Worm (Caenorhabditis elegans) whole organism, late embryonic: ENCODE results near the gene Y111B2A.1.

Experiments
- C08G9.2 ChIP-seq: sonication (generic microtip); optimal IDR thresholded peaks from 2 replicates; lab custom pipeline; 2016; ENCODE audit warnings: mild to moderate bottlenecking, missing genetic modification characterization, moderate library complexity, missing compliant biosample characterization
- C38D4.7 ChIP-seq: fragments of 200-800 bp; sonication (Bioruptor generic); optimal IDR thresholded peaks from 2 replicates; lab custom pipeline; 2018; ENCODE audit warnings: mild to moderate bottlenecking, missing genetic modification characterization, moderate library complexity, missing compliant biosample characterization
- K02D7.2 ChIP-seq: sonication (generic microtip); optimal IDR thresholded peaks from 2 replicates; lab custom pipeline; 2017; ENCODE audit warnings: mild to moderate bottlenecking, missing genetic modification characterization, missing compliant biosample characterization
- K09A11.1 ChIP-seq: sonication (generic microtip); optimal IDR thresholded peaks from 2 replicates; lab custom pipeline; 2017; ENCODE audit warnings: antibody characterized with exemption, mild to moderate bottlenecking, missing genetic modification characterization, missing compliant biosample characterization; ENCODE audit not compliant: insufficient read depth
- T23F11.4 ChIP-seq: fragments of 200-800 bp; sonication (Bioruptor generic); optimal IDR thresholded peaks from 2 replicates; lab custom pipeline; 2018; ENCODE audit warnings: mild to moderate bottlenecking, missing genetic modification characterization, missing compliant biosample characterization
- Y22D7AL.16 ChIP-seq: sonication (generic microtip); optimal IDR thresholded peaks from 2 replicates; lab custom pipeline; 2016; ENCODE audit warnings: missing genetic modification characterization, missing compliant biosample characterization
- ahr-1 ChIP-seq: sonication (generic microtip); optimal IDR thresholded peaks from 2 replicates; lab custom pipeline; 2016; ENCODE audit warnings: missing genetic modification characterization, missing compliant biosample characterization
- ceh-14 ChIP-seq: sonication (generic microtip); optimal IDR thresholded peaks from 2 replicates; lab custom pipeline; 2016; ENCODE audit warnings: missing genotype, missing genetic modification characterization, missing compliant biosample characterization
- ceh-19 ChIP-seq: fragments of 200-800 bp; sonication (Bioruptor generic); optimal IDR thresholded peaks from 2 replicates; lab custom pipeline; 2018; ENCODE audit warnings: mild to moderate bottlenecking, missing genetic modification characterization, missing compliant biosample characterization
- ceh-2 ChIP-seq: sonication (generic microtip); optimal IDR thresholded peaks from 2 replicates; lab custom pipeline; 2016; ENCODE audit warnings: missing genotype, missing genetic modification characterization, missing compliant biosample characterization
- ceh-22 ChIP-seq: sonication (generic microtip); optimal IDR thresholded peaks from 2 replicates; lab custom pipeline; 2017; ENCODE audit warnings: missing biosample characterization, missing genetic modification characterization
- ceh-30 ChIP-seq: fragments of 150-350 bp; optimal IDR thresholded peaks from 2 replicates; lab custom pipeline; 2014; ENCODE audit warnings: missing biosample characterization, missing genetic modification characterization
- ceh-48 ChIP-seq: sonication (generic microtip); optimal IDR thresholded peaks from 2 replicates; lab custom pipeline; 2016; ENCODE audit warnings: missing genetic modification characterization, inconsistent platforms, missing compliant biosample characterization
- ceh-6 ChIP-seq: fragments of 200-800 bp; sonication (Bioruptor generic); optimal IDR thresholded peaks from 2 replicates; lab custom pipeline; 2018; ENCODE audit warnings: mild to moderate bottlenecking, missing genetic modification characterization, missing compliant biosample characterization
- ceh-9 ChIP-seq: sonication (generic microtip); optimal IDR thresholded peaks from 2 replicates; lab custom pipeline; 2016; ENCODE audit warnings: mild to moderate bottlenecking, missing genetic modification characterization, inconsistent platforms, missing compliant biosample characterization
- dve-1 ChIP-seq: sonication (generic microtip); optimal IDR thresholded peaks from 2 replicates; lab custom pipeline; 2017; ENCODE audit warnings: antibody characterized with exemption, mild to moderate bottlenecking, missing genetic modification characterization, missing compliant biosample characterization
- elt-2 ChIP-seq: sonication (generic microtip); optimal IDR thresholded peaks from 2 replicates; lab custom pipeline; 2016; ENCODE audit warnings: missing genetic modification reagents, missing genetic modification characterization, missing compliant biosample characterization
- elt-4 ChIP-seq: sonication (generic microtip); optimal IDR thresholded peaks from 2 replicates; lab custom pipeline; 2016; ENCODE audit warnings: missing genetic modification characterization, missing compliant biosample characterization
- fax-1 ChIP-seq: sonication (generic microtip); optimal IDR thresholded peaks from 2 replicates; lab custom pipeline; 2016; ENCODE audit warnings: missing genotype, missing genetic modification characterization, missing compliant biosample characterization
- fkh-6 ChIP-seq: sonication (generic microtip); optimal IDR thresholded peaks from 2 replicates; lab custom pipeline; 2016; ENCODE audit warnings: missing genetic modification characterization, missing compliant biosample characterization
- gmeb-2 ChIP-seq: sonication (generic microtip); optimal IDR thresholded peaks from 2 replicates; lab custom pipeline; 2016; ENCODE audit warnings: missing genetic modification characterization, inconsistent platforms, missing compliant biosample characterization
- hlh-13 ChIP-seq: fragments of 200-800 bp; sonication (Bioruptor generic); optimal IDR thresholded peaks from 2 replicates; lab custom pipeline; 2018; ENCODE audit warnings: mild to moderate bottlenecking, missing genetic modification characterization, missing compliant biosample characterization
- hlh-15 ChIP-seq: sonication (generic microtip); optimal IDR thresholded peaks from 2 replicates; lab custom pipeline; 2016; ENCODE audit warnings: missing genetic modification characterization, missing compliant biosample characterization
- lin-11 ChIP-seq: fragments of 200-800 bp; sonication (Bioruptor generic); optimal IDR thresholded peaks from 2 replicates; lab custom pipeline; 2018; ENCODE audit warnings: mild to moderate bottlenecking, missing genetic modification characterization, missing compliant biosample characterization
- mec-3 ChIP-seq: sonication (generic microtip); optimal IDR thresholded peaks from 2 replicates; lab custom pipeline; 2016; ENCODE audit warnings: borderline replicate concordance, missing genetic modification characterization, missing compliant biosample characterization
- nfya-1 ChIP-seq: sonication (generic microtip); optimal IDR thresholded peaks from 2 replicates; lab custom pipeline; 2017; ENCODE audit warnings: missing genetic modification characterization, mild to moderate bottlenecking, missing compliant biosample characterization, antibody characterized with exemption, moderate library complexity
- nhr-232 ChIP-seq: sonication (generic microtip); optimal IDR thresholded peaks from 2 replicates; lab custom pipeline; 2016; ENCODE audit warnings: missing genetic modification characterization, missing compliant biosample characterization
- npax-4 ChIP-seq: sonication (generic microtip); optimal IDR thresholded peaks from 2 replicates; lab custom pipeline; 2016; ENCODE audit warnings: missing genetic modification characterization, missing compliant biosample characterization
- odd-2 ChIP-seq: sonication (generic microtip); optimal IDR thresholded peaks from 2 replicates; lab custom pipeline; 2017; ENCODE audit warnings: antibody characterized with exemption, mild to moderate bottlenecking, missing genetic modification characterization, missing compliant biosample characterization
- pag-3 ChIP-seq: sonication (generic microtip); optimal IDR thresholded peaks from 2 replicates; lab custom pipeline; 2016; ENCODE audit warnings: missing compliant biosample characterization, missing genetic modification characterization, borderline replicate concordance
- pat-9 ChIP-seq: fragments of 200-800 bp; sonication (Bioruptor generic); optimal IDR thresholded peaks from 2 replicates; lab custom pipeline; 2018; ENCODE audit warnings: mild to moderate bottlenecking, missing genetic modification characterization, moderate library complexity, missing compliant biosample characterization
- pha-2 ChIP-seq: sonication (generic microtip); optimal IDR thresholded peaks from 2 replicates; lab custom pipeline; 2017; ENCODE audit warnings: mild to moderate bottlenecking, missing genetic modification characterization, missing compliant biosample characterization
- pha-4 ChIP-seq: fragments of 150-350 bp; optimal IDR thresholded peaks from 2 replicates; lab custom pipeline; 2018; ENCODE audit warnings: missing biosample characterization, missing genetic modification reagents, missing genetic modification characterization
- pqm-1 ChIP-seq: sonication (generic microtip); optimal IDR thresholded peaks from 2 replicates; lab custom pipeline; 2016; ENCODE audit warnings: missing genetic modification characterization, missing compliant biosample characterization
- pros-1 ChIP-seq: fragments of 150-350 bp; optimal IDR thresholded peaks from 2 replicates; lab custom pipeline; 2014; ENCODE audit warnings: missing biosample characterization, missing genetic modification reagents, missing genetic modification characterization
- rnt-1 ChIP-seq: sonication (generic microtip); optimal IDR thresholded peaks from 2 replicates; lab custom pipeline; 2016; ENCODE audit warnings: missing genetic modification characterization, missing compliant biosample characterization
- sdc-2 ChIP-seq: sonication (generic microtip); optimal IDR thresholded peaks from 2 replicates; lab custom pipeline; 2016; ENCODE audit warnings: missing genotype, missing genetic modification characterization, missing compliant biosample characterization
- tbx-2 ChIP-seq: sonication (generic microtip); optimal IDR thresholded peaks from 2 replicates; lab custom pipeline; 2016; ENCODE audit warnings: missing genetic modification characterization, missing compliant biosample characterization
- tbx-7 ChIP-seq: sonication (generic microtip); optimal IDR thresholded peaks from 2 replicates; lab custom pipeline; 2016; ENCODE audit warnings: missing genotype, missing genetic modification characterization, missing compliant biosample characterization
- unc-42 ChIP-seq: sonication (generic microtip); optimal IDR thresholded peaks from 2 replicates; lab custom pipeline; 2016; ENCODE audit warnings: missing genotype, missing genetic modification characterization, missing compliant biosample characterization
- unc-86 ChIP-seq: sonication (generic microtip); optimal IDR thresholded peaks from 2 replicates; lab custom pipeline; 2016; ENCODE audit warnings: missing genetic modification characterization, missing compliant biosample characterization
- ztf-16 ChIP-seq: sonication (generic microtip); optimal IDR thresholded peaks from 2 replicates; lab custom pipeline; 2017; ENCODE audit warnings: missing genetic modification characterization, missing compliant biosample characterization

Y111B2A.1 gene

DNA sequence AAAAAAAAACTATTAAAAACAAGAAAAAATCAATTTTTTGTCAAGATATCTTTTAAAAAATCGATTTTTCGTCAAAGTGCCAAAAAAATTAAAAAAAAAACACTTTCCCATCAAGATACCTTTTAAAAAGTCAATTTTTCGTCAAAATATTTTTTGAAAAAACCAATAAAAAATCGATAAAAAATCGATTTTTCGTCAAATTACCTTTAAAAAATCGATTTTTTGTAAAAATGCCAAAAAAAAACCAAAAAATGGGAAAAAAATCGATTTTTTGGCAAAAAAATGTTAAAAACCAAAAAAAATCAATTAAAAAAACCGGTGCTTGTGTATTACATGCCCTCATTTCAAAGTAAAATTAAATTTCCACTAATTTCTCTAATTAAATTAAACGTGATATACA lies 22.2 kb upstream of the Y111B2A.1 start:
- TF ChIP-seq Y22D7AL.16 (no peak), ceh-48 (peak; percentile 29)
- TF ChIP-seq, all 69 proteins: peak for 1

DNA sequence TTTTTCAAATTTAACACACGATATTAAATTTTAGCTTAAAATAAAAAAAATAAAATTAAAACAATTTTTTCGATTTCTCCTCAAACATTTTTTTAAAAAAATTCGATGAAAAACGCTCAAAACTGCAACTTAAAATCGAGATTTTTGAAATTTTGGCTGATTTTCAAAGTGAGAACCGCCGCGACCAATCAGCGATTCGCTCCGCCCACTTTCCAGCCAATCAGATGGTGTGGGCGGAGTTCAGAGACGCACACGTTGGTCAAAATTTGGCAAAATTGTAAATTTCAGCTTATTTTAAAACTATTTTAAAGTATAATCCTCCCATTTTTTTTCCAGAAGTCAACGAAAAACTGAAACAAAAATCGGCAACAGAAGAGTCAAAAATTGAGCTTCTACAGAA lies 15.1 kb upstream of the Y111B2A.1 start:
- TF ChIP-seq nfya-1 (tag; lab: Kevin White, UChicago), result peak; percentile 70
- TF ChIP-seq elt-4 (tag; lab: Kevin White, UChicago), result no peak

ce11 chrIII:12499245-12499644 lies 3.8 kb upstream of the Y111B2A.1 start, which contains the start of gene sql-1:
Gene sql-1, plus strand, starts transcription at chrIII:12499557.
- no peak for TF ChIP-seq npax-4 (tag; lab: Kevin White, UChicago)
- no peak for TF ChIP-seq ceh-6 (GFP tag; lab: Kevin White, UChicago)
- no peak for TF ChIP-seq sdc-2 (tag; lab: Kevin White, UChicago)
- TF ChIP-seq rnt-1 (tag; lab: Kevin White, UChicago), result no peak
- no peak for TF ChIP-seq T23F11.4
- TF ChIP-seq unc-86 (tag; lab: Kevin White, UChicago), result no peak
- no peak for TF ChIP-seq ceh-30 (tag; lab: Kevin White, UChicago)
- TF ChIP-seq ceh-48, result no peak
- TF ChIP-seq hlh-15 (tag; lab: Kevin White, UChicago), result no peak
- TF ChIP-seq elt-2 (tag; lab: Kevin White, UChicago), result no peak
- TF ChIP-seq pha-4, result no peak
- TF ChIP-seq nhr-232 (tag; lab: Kevin White, UChicago), result no peak
- no peak for TF ChIP-seq ceh-9 (tag; lab: Kevin White, UChicago)
- TF ChIP-seq fax-1 (tag; lab: Kevin White, UChicago), result no peak
- no peak for TF ChIP-seq C38D4.7

DNA sequence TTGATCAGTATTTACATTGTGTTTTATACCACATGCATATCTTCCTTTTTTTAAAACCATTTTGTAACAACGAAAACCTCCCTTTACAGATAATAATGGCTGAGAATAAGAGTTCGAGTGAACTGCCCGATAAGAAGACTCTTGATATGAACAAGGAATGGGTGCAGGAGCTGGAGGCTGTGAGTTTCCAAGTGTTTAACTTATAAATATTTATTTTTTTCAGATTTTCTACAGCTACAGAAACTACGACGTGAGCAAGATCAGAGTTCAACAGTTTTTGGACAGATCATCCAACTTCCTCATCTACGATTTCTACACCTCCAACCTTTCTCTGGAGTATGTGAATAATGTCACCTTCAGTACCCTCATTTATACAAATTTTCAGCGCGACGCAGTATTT lies 1.0 kb upstream of the Y111B2A.1 start, which contains the start of gene herd-1:
herd-1 (plus strand) TSS at position 90 of the 400 bp plus-strand sequence.
- no peak for TF ChIP-seq ceh-6 (GFP tag; lab: Kevin White, UChicago)
- no peak for TF ChIP-seq ceh-2 (tag; lab: Kevin White, UChicago)
- TF ChIP-seq hlh-13 (GFP tag; lab: Kevin White, UChicago), result no peak
- TF ChIP-seq unc-42 (tag; lab: Kevin White, UChicago), result no peak
- TF ChIP-seq pag-3 (tag; lab: Kevin White, UChicago), result no peak
- TF ChIP-seq pros-1 (tag; lab: Kevin White, UChicago), result no peak
- TF ChIP-seq npax-4 (tag; lab: Kevin White, UChicago), result no peak
- no peak for TF ChIP-seq mec-3 (tag; lab: Kevin White, UChicago)
- TF ChIP-seq ahr-1 (tag; lab: Kevin White, UChicago), result no peak
- no peak for TF ChIP-seq pha-2 (tag; lab: Kevin White, UChicago)
- TF ChIP-seq dve-1 (tag; lab: Kevin White, UChicago), result no peak
- no peak for TF ChIP-seq ceh-22 (tag; lab: Kevin White, UChicago)
- TF ChIP-seq tbx-7 (tag; lab: Kevin White, UChicago), result no peak
- no peak for TF ChIP-seq nhr-232 (tag; lab: Kevin White, UChicago)
- no peak for TF ChIP-seq pqm-1

DNA sequence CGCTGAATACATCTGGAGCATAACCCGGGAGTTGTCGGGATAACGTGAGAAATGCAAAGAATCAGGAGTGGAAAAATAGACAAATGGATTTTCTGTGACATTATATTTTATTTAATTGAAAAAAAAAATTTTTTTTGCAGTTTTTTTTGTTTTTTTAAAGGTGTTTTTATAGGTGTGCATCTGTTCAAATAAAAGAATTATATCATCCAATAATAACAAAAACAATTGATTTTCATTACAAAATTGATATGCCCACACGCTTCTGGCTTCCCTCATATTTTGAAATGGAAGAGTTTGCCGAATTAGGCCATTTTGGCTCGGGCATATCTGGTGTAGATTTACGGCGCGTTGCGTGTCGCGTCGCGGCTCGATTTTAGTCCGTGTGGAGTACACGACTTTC lies 3.5 kb downstream of the Y111B2A.1 start, which contains the start of gene Y49E10.25:
Y49E10.25 (minus strand) TSS at position 101 of the 400 bp plus-strand sequence.
- TF ChIP-seq nhr-232 (tag; lab: Kevin White, UChicago) (no peak), tbx-2 (tag; lab: Kevin White, UChicago) (no peak), K02D7.2 (tag; lab: Kevin White, UChicago) (no peak), lin-11 (tag; lab: Kevin White, UChicago) (no peak)

DNA sequence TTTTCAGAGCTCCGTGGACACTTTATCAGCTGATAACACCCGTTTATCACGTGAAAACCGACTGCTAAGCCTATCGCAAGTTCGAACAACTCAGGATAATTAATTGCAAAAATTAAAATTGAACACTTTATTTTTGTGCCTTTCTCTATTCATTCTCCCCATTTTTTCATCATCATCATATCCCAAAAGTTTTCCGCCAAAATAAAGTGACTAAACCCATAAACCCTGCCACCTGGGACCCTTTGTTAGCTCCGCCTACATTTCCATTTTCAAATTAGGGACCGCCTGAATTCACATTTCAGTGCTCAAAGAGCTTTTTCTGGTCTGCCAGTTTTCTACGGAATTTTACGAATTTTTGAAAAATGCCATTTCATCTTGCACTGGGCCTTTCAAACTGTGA lies 11.0 kb downstream of the Y111B2A.1 start, which contains the start of gene arrd-16:
arrd-16 (plus strand) TSS at position 301 of the 400 bp plus-strand sequence.
- TF ChIP-seq hlh-13 (GFP tag; lab: Kevin White, UChicago), result no peak
- TF ChIP-seq pha-4, result no peak
- no peak for TF ChIP-seq elt-4 (tag; lab: Kevin White, UChicago)
- no peak for TF ChIP-seq nfya-1 (tag; lab: Kevin White, UChicago)
- TF ChIP-seq pat-9 (tag; lab: Kevin White, UChicago), result no peak
- TF ChIP-seq K09A11.1 (tag; lab: Kevin White, UChicago), result no peak
- no peak for TF ChIP-seq ceh-19
- no peak for TF ChIP-seq ztf-16 (tag; lab: Kevin White, UChicago)
- no peak for TF ChIP-seq C08G9.2
- TF ChIP-seq ceh-14 (tag; lab: Kevin White, UChicago), result no peak
- TF ChIP-seq odd-2 (tag; lab: Kevin White, UChicago), result no peak
- no peak for TF ChIP-seq fkh-6 (tag; lab: Kevin White, UChicago)
- TF ChIP-seq gmeb-2 (tag; lab: Kevin White, UChicago), result no peak
- TF ChIP-seq fax-1 (tag; lab: Kevin White, UChicago), result no peak
- TF ChIP-seq tbx-2 (tag; lab: Kevin White, UChicago), result no peak
- no peak for TF ChIP-seq pag-3 (tag; lab: Kevin White, UChicago)
- TF ChIP-seq, all 69 proteins: peak for 0
